Fruit fly (Drosophila melanogaster) whole organism, adult: ENCODE data around the gene Hexo2.

Experiments
- CG11617 ChIP-seq: fragments of 200-800 bp; sonication (Bioruptor generic); optimal IDR thresholded peaks from 2 replicates; lab custom pipeline; 2017; ENCODE audit warnings: mild to moderate bottlenecking, missing biosample characterization, missing genetic modification reagents, missing genetic modification characterization
- CG14711 ChIP-seq: fragments of 200-800 bp; sonication (Bioruptor generic); optimal IDR thresholded peaks from 2 replicates; lab custom pipeline; 2018; ENCODE audit warnings: missing biosample characterization, mild to moderate bottlenecking, missing genetic modification characterization, moderate library complexity
- CG1620 ChIP-seq: fragments of 200-800 bp; sonication (Bioruptor generic); optimal IDR thresholded peaks from 2 replicates; lab custom pipeline; 2016; ENCODE audit warnings: missing biosample characterization, missing genetic modification characterization
- CG7101 ChIP-seq: fragments of 200-800 bp; sonication (Bioruptor generic); optimal IDR thresholded peaks from 2 replicates; lab custom pipeline; 2018; ENCODE audit warnings: missing biosample characterization, mild to moderate bottlenecking, missing genetic modification characterization, moderate library complexity
- Hr96 ChIP-seq: fragments of 200-800 bp; sonication (Bioruptor generic); optimal IDR thresholded peaks from 2 replicates; lab custom pipeline; 2016; ENCODE audit warnings: missing biosample characterization, missing genetic modification characterization

dm6 chrX:8662247-8662646 is 47.2 kb upstream of the Hexo2 start:
- no peak for TF ChIP-seq CG11617 (GFP tag; lab: Kevin White, UChicago)
- no peak for TF ChIP-seq CG1620 (GFP tag; lab: Kevin White, UChicago)
- TF ChIP-seq CG14711 (tag; lab: Kevin White, UChicago), result no peak
- no peak for TF ChIP-seq CG7101
- TF ChIP-seq Hr96 (GFP tag; lab: Kevin White, UChicago), result no peak
